Worm (Caenorhabditis elegans): ENCODE measurements around the gene C28H8.2.

DNA sequence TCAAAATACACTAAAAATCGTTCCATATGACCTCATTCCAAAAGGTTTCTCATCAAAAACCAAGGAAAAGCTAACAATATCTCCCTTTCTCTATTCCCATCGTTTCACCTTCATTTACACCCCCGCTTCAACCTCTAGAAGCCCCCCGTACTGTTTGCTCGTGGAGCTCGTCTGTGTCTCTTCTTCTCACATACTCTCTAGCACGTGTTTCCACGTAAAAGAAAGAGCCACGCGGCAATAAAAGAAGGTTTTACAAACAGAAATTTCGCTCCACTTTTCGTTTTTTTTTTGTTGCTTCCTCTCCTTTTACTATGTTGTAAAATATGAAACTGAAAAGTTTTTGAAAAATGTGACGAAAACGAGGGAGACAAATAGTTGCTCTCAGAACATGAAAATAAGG, 27.2 kb upstream of the C28H8.2 start:
- TF ChIP-seq elt-1 (tag; optimal IDR thresholded peaks at IDR 0.05; ENCODE audit: borderline replicate concordance, insufficient read depth) (no peak), nhr-12 (tag; optimal IDR thresholded peaks at IDR 0.05) (no peak), lsy-2 (tag; optimal IDR thresholded peaks at IDR 0.05) (no peak)

Data from whole organism, mixed stage, embryonic.